Fruit fly (Drosophila melanogaster): ENCODE results near the gene CG42464.

CG42464 gene

dm6 chr2L:3719414-3719959 lies 20.2 kb downstream of the CG42464 start (continued):
- peak; percentile 7 for TF ChIP-seq Ssrp (tag; optimal IDR thresholded peaks at IDR 0.05)
- no peak for TF ChIP-seq schlank (tag; optimal IDR thresholded peaks at IDR 0.05)
- TF ChIP-seq tap (tag; optimal IDR thresholded peaks at IDR 0.05), result peak; percentile 17
- TF ChIP-seq CG18619 (GFP tag; optimal IDR thresholded peaks at IDR 0.05), result peak; percentile 8
- TF ChIP-seq Meics (GFP tag; optimal IDR thresholded peaks at IDR 0.05), result peak; percentile 53
- TF ChIP-seq CG12071 (GFP tag; optimal IDR thresholded peaks at IDR 0.05), result peak; percentile 23
- TF ChIP-seq Ets97D (GFP tag; optimal IDR thresholded peaks at IDR 0.05), result no peak
- TF ChIP-seq org-1 (GFP tag; optimal IDR thresholded peaks at IDR 0.05), result peak; percentile 0
- TF ChIP-seq CG4424 (GFP tag; optimal IDR thresholded peaks at IDR 0.05), result peak; percentile 36
- TF ChIP-seq CG9817 (tag; optimal IDR thresholded peaks at IDR 0.05), result peak; percentile 14
- TF ChIP-seq CG4820 (GFP tag; optimal IDR thresholded peaks at IDR 0.05), result no peak
- TF ChIP-seq Oli (tag; optimal IDR thresholded peaks at IDR 0.05), result peak; percentile 41
- peak; percentile 36 for TF ChIP-seq PHDP (tag; optimal IDR thresholded peaks at IDR 0.05)
- no peak for TF ChIP-seq Hr51 (GFP tag; optimal IDR thresholded peaks at IDR 0.05)
- TF ChIP-seq Med (GFP tag), result peak; percentile 86
- TF ChIP-seq H2.0 (GFP tag; IDR thresholded peaks at IDR 0.05), result 0 out of 2 replicates have a peak, but pooled peaks have one; percentile 16
- TF ChIP-seq BtbVII (GFP tag; optimal IDR thresholded peaks at IDR 0.05), result peak; percentile 36
- TF ChIP-seq Atf6 (GFP tag; IDR thresholded peaks at IDR 0.05), result peak; percentile 70
- TF ChIP-seq bsh (GFP tag; optimal IDR thresholded peaks at IDR 0.05), result peak in 1 of 2 experiments; percentile 43
- TF ChIP-seq prd (optimal IDR thresholded peaks at IDR 0.05), result no peak
- no peak for TF ChIP-seq prd (GFP tag; IDR thresholded peaks at IDR 0.05)
- TF ChIP-seq CG13424 (tag; optimal IDR thresholded peaks at IDR 0.05), result peak; percentile 31
- no peak for TF ChIP-seq exex (tag; optimal IDR thresholded peaks at IDR 0.05)
- TF ChIP-seq toy (GFP tag; IDR thresholded peaks at IDR 0.05), result no peak
- peak; percentile 1 for TF ChIP-seq CG15514 (GFP tag; optimal IDR thresholded peaks at IDR 0.05)
- peak; percentile 30 for TF ChIP-seq HHEX (GFP tag; optimal IDR thresholded peaks at IDR 0.05)
- no peak for TF ChIP-seq CG10979 (tag; optimal IDR thresholded peaks at IDR 0.05)
- peak; percentile 36; the same call in 1 of the 2 replicates for TF ChIP-seq al (GFP tag; IDR thresholded peaks at IDR 0.05)
- TF ChIP-seq CG5180 (GFP tag; optimal IDR thresholded peaks at IDR 0.05), result no peak
- TF ChIP-seq so (GFP tag; IDR thresholded peaks at IDR 0.05), result 0 out of 3 replicates have a peak, but pooled peaks have one; percentile 33
- TF ChIP-seq CG13296 (GFP tag; optimal IDR thresholded peaks at IDR 0.05), result peak; percentile 18
- peak; percentile 30 for TF ChIP-seq sug (tag; optimal IDR thresholded peaks at IDR 0.05)
- TF ChIP-seq Xrp1 (GFP tag; IDR thresholded peaks at IDR 0.05), result 0 out of 2 replicates have a peak, but pooled peaks have one; percentile 21
- TF ChIP-seq CG30020 (tag; optimal IDR thresholded peaks at IDR 0.05), result no peak
- TF ChIP-seq Hsf (GFP tag; optimal IDR thresholded peaks at IDR 0.05), result peak; percentile 3
- TF ChIP-seq lmd (GFP tag; IDR thresholded peaks at IDR 0.05), result peak; percentile 41; the same call in 1 of the 2 replicates
- TF ChIP-seq CoRest (tag; optimal IDR thresholded peaks at IDR 0.05), result peak; percentile 41
- TF ChIP-seq ind (GFP tag; optimal IDR thresholded peaks at IDR 0.05), result peak; percentile 9
- TF ChIP-seq gsb (GFP tag; IDR thresholded peaks at IDR 0.05), result 0 out of 2 replicates have a peak, but pooled peaks have one; percentile 5
- TF ChIP-seq CG10565 (GFP tag; optimal IDR thresholded peaks at IDR 0.05), result no peak
- peak; percentile 17 for TF ChIP-seq cwo (GFP tag; optimal IDR thresholded peaks at IDR 0.05)
- peak; percentile 35 for TF ChIP-seq CTCF (GFP tag; optimal IDR thresholded peaks at IDR 0.05)
- TF ChIP-seq CG11696 (GFP tag; IDR thresholded peaks at IDR 0.05), result peak; percentile 59
- peak; percentile 16; the same call in 1 of the 2 replicates for TF ChIP-seq E2f2 (GFP tag; IDR thresholded peaks at IDR 0.05)
- no peak for TF ChIP-seq CG30431 (GFP tag; optimal IDR thresholded peaks at IDR 0.05)
- TF ChIP-seq bcd (GFP tag; optimal IDR thresholded peaks at IDR 0.05), result peak; percentile 1
- TF ChIP-seq CG11695 (GFP tag; IDR thresholded peaks at IDR 0.05), result 0 out of 3 replicates have a peak, but pooled peaks have one; percentile 20
- TF ChIP-seq Fer3 (tag; optimal IDR thresholded peaks at IDR 0.05), result peak; percentile 27

Measured in whole organism, embryonic.